Worm (Caenorhabditis elegans) whole organism, L2 larva: Measurements from ENCODE around the gene fbxa-158.

ENCODE experiments used
- ama-1 ChIP-seq: fragments of 150-350 bp; optimal IDR thresholded peaks from 2 replicates; lab custom pipeline; 2018; ENCODE audit warnings: inconsistent platforms
- blmp-1 ChIP-seq: sonication (generic microtip); optimal IDR thresholded peaks from 2 replicates; lab custom pipeline; 2017; ENCODE audit warnings: missing genetic modification characterization, mild to moderate bottlenecking, missing compliant biosample characterization, antibody characterized with exemption, moderate library complexity; ENCODE audit not compliant: insufficient read depth
- egl-27 ChIP-seq: sonication (generic microtip); optimal IDR thresholded peaks from 3 replicates; lab custom pipeline; 2017; ENCODE audit warnings: missing biosample characterization, missing genetic modification reagents, missing genetic modification characterization
- nhr-11 ChIP-seq: fragments of 150-350 bp; optimal IDR thresholded peaks from 2 replicates; lab custom pipeline; 2014; ENCODE audit warnings: missing biosample characterization, missing genetic modification characterization
- nhr-25 ChIP-seq: fragments of 150-350 bp; sonication (generic microtip); optimal IDR thresholded peaks from 3 replicates; lab custom pipeline; 2014; ENCODE audit warnings: missing biosample characterization, missing genetic modification characterization
- snpc-4 ChIP-seq: fragments of 150-350 bp; optimal IDR thresholded peaks from 2 replicates; lab custom pipeline; 2014; ENCODE audit warnings: missing biosample characterization, missing genetic modification characterization
- unc-39 ChIP-seq: fragments of 150-350 bp; optimal IDR thresholded peaks from 2 replicates; lab custom pipeline; 2014; ENCODE audit warnings: missing biosample characterization, missing genetic modification characterization
- unc-62 ChIP-seq: fragments of 150-350 bp; optimal IDR thresholded peaks from 2 replicates; lab custom pipeline; 2014; ENCODE audit warnings: missing biosample characterization, missing genetic modification reagents, missing genetic modification characterization
- zag-1 ChIP-seq: fragments of 150-350 bp; optimal IDR thresholded peaks from 2 replicates; lab custom pipeline; 2014; ENCODE audit warnings: missing biosample characterization, missing genetic modification characterization
- ztf-4 ChIP-seq: fragments of 150-350 bp; optimal IDR thresholded peaks from 2 replicates; lab custom pipeline; 2014; ENCODE audit warnings: missing biosample characterization, missing genetic modification characterization

- TF ChIP-seq ama-1 = no peak
- TF ChIP-seq blmp-1 (tag; lab: Kevin White, UChicago) = no peak
- no peak for TF ChIP-seq snpc-4
- TF ChIP-seq nhr-11 (tag; lab: Kevin White, UChicago) = no peak
- no peak for TF ChIP-seq egl-27 (tag; lab: Kevin White, UChicago)
- no peak for TF ChIP-seq zag-1 (tag; lab: Kevin White, UChicago)
- no peak for TF ChIP-seq ztf-4 (tag; lab: Kevin White, UChicago)
- no peak for TF ChIP-seq nhr-25
- no peak for TF ChIP-seq unc-62 (GFP tag; lab: Kevin White, UChicago)
- TF ChIP-seq unc-39 (tag; lab: Kevin White, UChicago) = no peak
These were observed 25.1 kb upstream of the fbxa-158 start, which contains the start of gene ZC204.17 for ce11 chrII:1646199-1646598.
